Fruit fly (Drosophila melanogaster): Measurements from ENCODE around the gene CG15628.

DNA sequence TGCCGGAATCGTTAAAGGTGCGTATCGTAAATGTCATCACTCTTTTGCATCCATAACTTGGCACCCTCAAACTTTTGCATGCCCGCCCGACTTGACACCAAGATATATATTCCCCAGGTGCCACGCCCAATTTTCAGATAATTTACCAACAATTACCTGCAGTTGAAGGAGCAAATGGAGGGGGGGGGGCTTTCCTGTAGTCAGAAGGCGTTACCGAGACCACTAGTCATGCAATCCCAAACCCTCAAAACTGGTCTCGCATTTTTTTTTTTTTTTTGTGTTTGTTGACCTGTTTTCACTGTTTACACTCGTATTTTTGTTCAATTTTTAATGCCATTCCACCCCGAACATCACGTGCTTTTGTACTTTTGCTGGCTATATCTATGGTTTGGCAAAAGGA lies 4.1 kb downstream of the CG15628 start:
- TF ChIP-seq lilli (GFP tag; optimal IDR thresholded peaks at IDR 0.05): no peak
- TF ChIP-seq CG33213 (GFP tag; optimal IDR thresholded peaks at IDR 0.05): no peak
- TF ChIP-seq stwl (tag; optimal IDR thresholded peaks at IDR 0.05): no peak
- no peak for TF ChIP-seq CG5953 (GFP tag; IDR thresholded peaks at IDR 0.05)
- TF ChIP-seq Bteb2 (GFP tag; optimal IDR thresholded peaks at IDR 0.05): no peak
- TF ChIP-seq HLHmδ (GFP tag; optimal IDR thresholded peaks at IDR 0.05): no peak
- no peak for TF ChIP-seq CG10147 (GFP tag; optimal IDR thresholded peaks at IDR 0.05)
- no peak for TF ChIP-seq usp (GFP tag; optimal IDR thresholded peaks at IDR 0.05)
- TF ChIP-seq otp (GFP tag; IDR thresholded peaks at IDR 0.05): no peak
- no peak for TF ChIP-seq Doc2 (GFP tag; IDR thresholded peaks at IDR 0.05)
